Worm (Caenorhabditis elegans) whole organism, mixed stage, embryonic: ENCODE results near the gene F54H5.3.

Experiments
- M03D4.4 ChIP-seq: sonication (generic microtip); optimal IDR thresholded peaks from 2 replicates; lab custom pipeline; 2017; ENCODE audit warnings: mild to moderate bottlenecking, missing genetic modification characterization, missing compliant biosample characterization
- bed-3 ChIP-seq: fragments of 200-800 bp; sonication (Bioruptor generic); optimal IDR thresholded peaks from 3 replicates; lab custom pipeline; 2018; ENCODE audit warnings: mild to moderate bottlenecking, missing genetic modification characterization, moderate library complexity, missing compliant biosample characterization
- ceh-39 ChIP-seq: fragments of 150-350 bp; optimal IDR thresholded peaks from 2 replicates; lab custom pipeline; 2014; ENCODE audit warnings: missing biosample characterization, missing genetic modification characterization
- ceh-43 ChIP-seq: fragments of 200-800 bp; sonication (Bioruptor generic); optimal IDR thresholded peaks from 2 replicates; lab custom pipeline; 2018; ENCODE audit warnings: mild to moderate bottlenecking, missing genetic modification characterization, moderate library complexity, missing compliant biosample characterization
- ceh-83 ChIP-seq: fragments of 200-800 bp; sonication (Bioruptor generic); optimal IDR thresholded peaks from 2 replicates; lab custom pipeline; 2018; ENCODE audit warnings: mild to moderate bottlenecking, missing genetic modification characterization, missing compliant biosample characterization
- ces-1 ChIP-seq: fragments of 150-350 bp; optimal IDR thresholded peaks from 2 replicates; lab custom pipeline; 2014; ENCODE audit warnings: missing biosample characterization, missing genetic modification reagents, missing genetic modification characterization
- cnd-1 ChIP-seq: fragments of 200-800 bp; sonication (Bioruptor generic); optimal IDR thresholded peaks from 2 replicates; lab custom pipeline; 2018; ENCODE audit warnings: mild to moderate bottlenecking, missing genetic modification characterization, missing compliant biosample characterization
- drap-1 ChIP-seq: fragments of 200-800 bp; sonication (Bioruptor generic); optimal IDR thresholded peaks from 3 replicates; lab custom pipeline; 2018; ENCODE audit warnings: mild to moderate bottlenecking, missing genetic modification characterization, missing compliant biosample characterization
- elt-1 ChIP-seq: sonication (generic microtip); optimal IDR thresholded peaks from 2 replicates; lab custom pipeline; 2017; ENCODE audit warnings: missing genetic modification characterization, mild to moderate bottlenecking, missing compliant biosample characterization, antibody characterized with exemption, moderate library complexity, borderline replicate concordance; ENCODE audit not compliant: insufficient read depth
- elt-3 ChIP-seq: fragments of 150-350 bp; optimal IDR thresholded peaks from 2 replicates; lab custom pipeline; 2014; ENCODE audit warnings: missing biosample characterization, missing genetic modification characterization
- ham-2 ChIP-seq: fragments of 200-800 bp; sonication (Bioruptor generic); optimal IDR thresholded peaks from 2 replicates; lab custom pipeline; 2018; ENCODE audit warnings: mild to moderate bottlenecking, missing genetic modification characterization, missing compliant biosample characterization
- hlh-1 ChIP-seq: fragments of 150-350 bp; optimal IDR thresholded peaks from 2 replicates; lab custom pipeline; 2014; ENCODE audit warnings: missing biosample characterization, missing genetic modification reagents, missing genetic modification characterization
- lin-13 ChIP-seq: fragments of 150-350 bp; optimal IDR thresholded peaks from 2 replicates; lab custom pipeline; 2014; ENCODE audit warnings: missing biosample characterization, missing genetic modification characterization
- lin-32 ChIP-seq: fragments of 200-800 bp; sonication (Bioruptor generic); optimal IDR thresholded peaks from 2 replicates; lab custom pipeline; 2018; ENCODE audit warnings: mild to moderate bottlenecking, missing genetic modification characterization, missing compliant biosample characterization
- mep-1 ChIP-seq: fragments of 150-350 bp; optimal IDR thresholded peaks from 2 replicates; lab custom pipeline; 2017; ENCODE audit warnings: missing biosample characterization, missing genetic modification reagents, missing genetic modification characterization, inconsistent platforms
- mls-2 ChIP-seq: sonication (generic microtip); optimal IDR thresholded peaks from 2 replicates; lab custom pipeline; 2016; ENCODE audit warnings: mild to moderate bottlenecking, missing genetic modification characterization, moderate library complexity, missing compliant biosample characterization
- nhr-12 ChIP-seq: fragments of 150-350 bp; optimal IDR thresholded peaks from 2 replicates; lab custom pipeline; 2014; ENCODE audit warnings: missing biosample characterization, missing genetic modification characterization
- nhr-28 ChIP-seq: fragments of 150-350 bp; optimal IDR thresholded peaks from 2 replicates; lab custom pipeline; 2014; ENCODE audit warnings: missing biosample characterization, missing genetic modification characterization
- pha-4 ChIP-seq: fragments of 150-350 bp; optimal IDR thresholded peaks from 2 replicates; lab custom pipeline; 2018; ENCODE audit warnings: missing biosample characterization, missing genetic modification reagents, missing genetic modification characterization
- snpc-4 ChIP-seq: fragments of 150-350 bp; optimal IDR thresholded peaks from 2 replicates; lab custom pipeline; 2014; ENCODE audit warnings: missing biosample characterization, missing genetic modification characterization
- sptf-1 ChIP-seq: sonication (generic microtip); optimal IDR thresholded peaks from 2 replicates; lab custom pipeline; 2017; ENCODE audit warnings: mild to moderate bottlenecking, missing genetic modification characterization, moderate library complexity, missing compliant biosample characterization
- tbx-8 ChIP-seq: fragments of 200-800 bp; sonication (Bioruptor generic); optimal IDR thresholded peaks from 2 replicates; lab custom pipeline; 2018; ENCODE audit warnings: mild to moderate bottlenecking, missing genetic modification characterization, moderate library complexity, missing compliant biosample characterization
- unc-120 ChIP-seq: sonication (generic microtip); optimal IDR thresholded peaks from 2 replicates; lab custom pipeline; 2017; ENCODE audit warnings: missing genetic modification characterization, missing compliant biosample characterization; ENCODE audit not compliant: poor library complexity, severe bottlenecking
- unc-39 ChIP-seq: fragments of 150-350 bp; optimal IDR thresholded peaks from 2 replicates; lab custom pipeline; 2014; ENCODE audit warnings: missing biosample characterization, missing genetic modification characterization
- unc-62 ChIP-seq: fragments of 150-350 bp; optimal IDR thresholded peaks from 2 replicates; lab custom pipeline; 2014; ENCODE audit warnings: missing biosample characterization, missing genetic modification reagents, missing genetic modification characterization
- zip-8 ChIP-seq: fragments of 150-350 bp; optimal IDR thresholded peaks from 2 replicates; lab custom pipeline; 2014; ENCODE audit warnings: missing biosample characterization, missing genetic modification characterization
- ztf-11 ChIP-seq: fragments of 150-350 bp; optimal IDR thresholded peaks from 2 replicates; lab custom pipeline; 2014; ENCODE audit warnings: missing biosample characterization, missing genetic modification characterization

The F54H5.3 gene

ce11 chrII:6589408-6589807 is 32.6 kb upstream of the F54H5.3 start, which contains the start of gene vps-32.1:
TSS of gene vps-32.1 (plus strand) at chrII:6589708.
- TF ChIP-seq unc-39 (tag; lab: Kevin White, UChicago) (no peak), mep-1 (tag; lab: Kevin White, UChicago) (no peak)

ce11 chrII:6591000-6591399 is 31.0 kb upstream of the F54H5.3 start:
- TF ChIP-seq zip-8 (tag; lab: Kevin White, UChicago) (no peak), M03D4.4 (tag; lab: Kevin White, UChicago) (no peak)

- no peak for TF ChIP-seq unc-120
- TF ChIP-seq ceh-43, result no peak
- TF ChIP-seq ham-2 (GFP tag; lab: Kevin White, UChicago), result no peak
- no peak for TF ChIP-seq unc-62 (GFP tag; lab: Kevin White, UChicago)
- TF ChIP-seq M03D4.4 (tag; lab: Kevin White, UChicago), result no peak
- TF ChIP-seq zip-8 (tag; lab: Kevin White, UChicago), result no peak
- TF ChIP-seq nhr-12 (tag; lab: Kevin White, UChicago), result no peak
- no peak for TF ChIP-seq hlh-1
- no peak for TF ChIP-seq tbx-8 (GFP tag; lab: Kevin White, UChicago)
These were observed 29.7 kb upstream of the F54H5.3 start, which contains the start of gene C56C10.9 for ce11 chrII:6592251-6592650. TSS of gene C56C10.9 (minus strand) at chrII:6592351.

- TF ChIP-seq nhr-12 (tag; lab: Kevin White, UChicago) (no peak), mep-1 (tag; lab: Kevin White, UChicago) (no peak), M03D4.4 (tag; lab: Kevin White, UChicago) (no peak), elt-3 (tag; lab: Kevin White, UChicago) (no peak), unc-39 (tag; lab: Kevin White, UChicago) (no peak), lin-32 (GFP tag; lab: Kevin White, UChicago) (no peak)
- TF ChIP-seq, all 35 proteins: peak for 0
These were observed 27.8 kb upstream of the F54H5.3 start, which contains the start of gene aipr-1 for ce11 chrII:6594151-6594550. TSS of gene aipr-1 (minus strand) at chrII:6594251.

- TF ChIP-seq pha-4 (tag; lab: Kevin White, UChicago) (no peak), ceh-83 (no peak), snpc-4 (tag; lab: Kevin White, UChicago) (no peak), lin-13 (tag; lab: Kevin White, UChicago) (no peak), bed-3 (GFP tag; lab: Kevin White, UChicago) (no peak)
These were observed 24.5 kb upstream of the F54H5.3 start for ce11 chrII:6597507-6597906.

ce11 chrII:6598050-6598449 is 23.9 kb upstream of the F54H5.3 start, which contains the start of gene dnj-8:
TSS of gene dnj-8 (minus strand) at chrII:6598080.
- no peak for TF ChIP-seq mep-1 (tag; lab: Kevin White, UChicago)
- no peak for TF ChIP-seq zip-8 (tag; lab: Kevin White, UChicago)
- no peak for TF ChIP-seq ztf-11 (tag; lab: Kevin White, UChicago)
- no peak for TF ChIP-seq lin-13 (tag; lab: Kevin White, UChicago)
- TF ChIP-seq elt-1 (tag; lab: Kevin White, UChicago), result no peak
- no peak for TF ChIP-seq tbx-8 (GFP tag; lab: Kevin White, UChicago)
- no peak for TF ChIP-seq elt-3 (tag; lab: Kevin White, UChicago)

- TF ChIP-seq ham-2 (GFP tag; lab: Kevin White, UChicago) (peak; percentile 79), cnd-1 (tag; lab: Kevin White, UChicago) (peak; percentile 29), mls-2 (tag; lab: Kevin White, UChicago) (no peak), lin-13 (tag; lab: Kevin White, UChicago) (peak; percentile 6), ceh-39 (tag; lab: Kevin White, UChicago) (peak; percentile 19), pha-4 (tag; lab: Kevin White, UChicago) (peak; percentile 42), unc-39 (tag; lab: Kevin White, UChicago) (no peak)
- TF ChIP-seq, all 35 proteins: peak for 5
These were observed 21.0 kb upstream of the F54H5.3 start, which contains the start of gene vps-33.2 for ce11 chrII:6600973-6601372. TSS of gene vps-33.2 (plus strand) at chrII:6601216.

ce11 chrII:6608626-6609025 is 13.4 kb upstream of the F54H5.3 start:
- TF ChIP-seq elt-3 (tag; lab: Kevin White, UChicago) (no peak), unc-120 (no peak), cnd-1 (tag; lab: Kevin White, UChicago) (no peak), ztf-11 (tag; lab: Kevin White, UChicago) (no peak), mep-1 (tag; lab: Kevin White, UChicago) (no peak), unc-39 (tag; lab: Kevin White, UChicago) (no peak), ceh-83 (no peak), nhr-28 (no peak), ces-1 (GFP tag; lab: Kevin White, UChicago) (no peak), lin-13 (tag; lab: Kevin White, UChicago) (no peak), mls-2 (tag; lab: Kevin White, UChicago) (no peak), snpc-4 (tag; lab: Kevin White, UChicago) (no peak), drap-1 (GFP tag; lab: Kevin White, UChicago) (no peak), unc-62 (GFP tag; lab: Kevin White, UChicago) (no peak), pha-4 (tag; lab: Kevin White, UChicago) (no peak), sptf-1 (tag; lab: Kevin White, UChicago) (no peak), nhr-12 (tag; lab: Kevin White, UChicago) (no peak)
